Fruit fly (Drosophila melanogaster): ENCODE measurements around the gene CG13066.

Gene CG13066

dm6 chr3L:16289067-16289466 lies 16.4 kb downstream of the CG13066 start (continued):
- TF ChIP-seq CG11398 (GFP tag; optimal IDR thresholded peaks at IDR 0.05) (no peak), da (GFP tag; optimal IDR thresholded peaks at IDR 0.05) (no peak), tap (tag; optimal IDR thresholded peaks at IDR 0.05) (peak; percentile 5), CG8388 (GFP tag; optimal IDR thresholded peaks at IDR 0.05) (no peak), ara (GFP tag; IDR thresholded peaks at IDR 0.05) (no peak), cato (GFP tag; optimal IDR thresholded peaks at IDR 0.05; ENCODE audit: borderline replicate concordance) (no peak), jumu (GFP tag; optimal IDR thresholded peaks at IDR 0.05) (no peak), CG32772 (GFP tag; IDR thresholded peaks at IDR 0.05) (0 out of 2 replicates have a peak, but pooled peaks have one; percentile 25), kah (GFP tag; optimal IDR thresholded peaks at IDR 0.05) (no peak), zf30C (GFP tag; optimal IDR thresholded peaks at IDR 0.05) (no peak), row (GFP tag; IDR thresholded peaks at IDR 0.05) (peak; percentile 34; the same call in 1 of the 3 replicates), CG10565 (GFP tag; optimal IDR thresholded peaks at IDR 0.05) (no peak), ap (GFP tag; IDR thresholded peaks at IDR 0.05) (peak; percentile 65), oc (tag; optimal IDR thresholded peaks at IDR 0.05) (no peak), CG5245 (GFP tag; optimal IDR thresholded peaks at IDR 0.05) (no peak), tio (GFP tag; optimal IDR thresholded peaks at IDR 0.05) (peak; percentile 5), B-H1 (GFP tag; IDR thresholded peaks at IDR 0.05) (0 out of 3 replicates have a peak, but pooled peaks have one; percentile 16), rib (GFP tag; IDR thresholded peaks at IDR 0.05) (no peak), CG14014 (GFP tag; IDR thresholded peaks at IDR 0.05) (no peak), CG12659 (GFP tag; optimal IDR thresholded peaks at IDR 0.05) (peak; percentile 19), CG14441 (GFP tag; IDR thresholded peaks at IDR 0.05) (peak; percentile 33; the same call in 1 of the 2 replicates), CG8478 (optimal IDR thresholded peaks at IDR 0.05) (no peak), CG13775 (GFP tag; optimal IDR thresholded peaks at IDR 0.05) (peak; percentile 11), CG3847 (GFP tag; IDR thresholded peaks at IDR 0.05) (no peak), zfh1 (GFP tag; IDR thresholded peaks at IDR 0.05) (no peak), D19A (tag; optimal IDR thresholded peaks at IDR 0.05) (no peak), Spps (tag; optimal IDR thresholded peaks at IDR 0.05) (no peak), Dref (GFP tag; IDR thresholded peaks at IDR 0.05) (no peak), Vsx1 (GFP tag; optimal IDR thresholded peaks at IDR 0.05) (no peak), slbo (GFP tag; IDR thresholded peaks at IDR 0.05) (peak; percentile 22; the same call in 1 of the 2 replicates), Sin3A (optimal IDR thresholded peaks at IDR 0.05) (no peak), CG30431 (GFP tag; optimal IDR thresholded peaks at IDR 0.05) (no peak), wor (GFP tag; IDR thresholded peaks at IDR 0.05) (no peak), CG12391 (tag; optimal IDR thresholded peaks at IDR 0.05) (no peak), gem (tag; optimal IDR thresholded peaks at IDR 0.05) (peak; percentile 65), CG11695 (GFP tag; IDR thresholded peaks at IDR 0.05) (0 out of 3 replicates have a peak, but pooled peaks have one; percentile 27), lov (optimal IDR thresholded peaks at IDR 0.05) (no peak), lov (GFP tag; IDR thresholded peaks at IDR 0.05) (no peak), Hmx (GFP tag; optimal IDR thresholded peaks at IDR 0.05) (no peak), scrt (GFP tag; optimal IDR thresholded peaks at IDR 0.05) (no peak), pho (GFP tag; optimal IDR thresholded peaks at IDR 0.05) (no peak), peb (GFP tag; IDR thresholded peaks at IDR 0.05) (no peak), schlank (tag; optimal IDR thresholded peaks at IDR 0.05) (no peak), CG1603 (tag; optimal IDR thresholded peaks at IDR 0.05) (no peak), Oli (tag; optimal IDR thresholded peaks at IDR 0.05) (peak; percentile 61), CG6791 (GFP tag; IDR thresholded peaks at IDR 0.05; ENCODE audit: partially characterized antibody) (no peak), CG2678 (tag; optimal IDR thresholded peaks at IDR 0.05) (no peak), CG33213 (GFP tag; optimal IDR thresholded peaks at IDR 0.05) (no peak), Doc3 (GFP tag; IDR thresholded peaks at IDR 0.05; ENCODE audit: partially characterized antibody) (no peak), Usf (GFP tag; optimal IDR thresholded peaks at IDR 0.05) (no peak), Hey (tag; optimal IDR thresholded peaks at IDR 0.05) (no peak), CG1024 (GFP tag; IDR thresholded peaks at IDR 0.05) (no peak), pb (GFP tag; optimal IDR thresholded peaks at IDR 0.05) (no peak)
